Worm (Caenorhabditis elegans) whole organism, L2 larva: ENCODE results near the gene slc-46A.

ENCODE experiments used
- R02D3.7 ChIP-seq: fragments of 150-350 bp; optimal IDR thresholded peaks from 2 replicates; lab custom pipeline; 2014; ENCODE audit warnings: missing biosample characterization, missing genetic modification characterization
- aly-2 ChIP-seq: fragments of 150-350 bp; optimal IDR thresholded peaks from 2 replicates; lab custom pipeline; 2014; ENCODE audit warnings: missing biosample characterization, missing genetic modification characterization
- ama-1 ChIP-seq: fragments of 150-350 bp; optimal IDR thresholded peaks from 2 replicates; lab custom pipeline; 2018; ENCODE audit warnings: inconsistent platforms
- ceh-82 ChIP-seq: fragments of 150-350 bp; optimal IDR thresholded peaks from 2 replicates; lab custom pipeline; 2014; ENCODE audit warnings: missing biosample characterization, missing genetic modification characterization
- fos-1 ChIP-seq: fragments of 150-350 bp; optimal IDR thresholded peaks from 2 replicates; lab custom pipeline; 2014; ENCODE audit warnings: missing biosample characterization, missing genetic modification characterization
- lin-13 ChIP-seq: fragments of 150-350 bp; optimal IDR thresholded peaks from 2 replicates; lab custom pipeline; 2014; ENCODE audit warnings: missing biosample characterization, missing genetic modification reagents, missing genetic modification characterization
- mab-5 ChIP-seq: fragments of 150-350 bp; optimal IDR thresholded peaks from 2 replicates; lab custom pipeline; 2014; ENCODE audit warnings: missing biosample characterization, missing genetic modification characterization
- nhr-237 ChIP-seq: fragments of 150-350 bp; optimal IDR thresholded peaks from 2 replicates; lab custom pipeline; 2014; ENCODE audit warnings: missing biosample characterization, missing genetic modification characterization
- nhr-25 ChIP-seq: fragments of 150-350 bp; sonication (generic microtip); optimal IDR thresholded peaks from 3 replicates; lab custom pipeline; 2014; ENCODE audit warnings: missing biosample characterization, missing genetic modification characterization
- nhr-77 ChIP-seq: fragments of 150-350 bp; optimal IDR thresholded peaks from 2 replicates; lab custom pipeline; 2014; ENCODE audit warnings: missing biosample characterization, missing genetic modification characterization
- ztf-11 ChIP-seq: sonication (generic microtip); optimal IDR thresholded peaks from 2 replicates; lab custom pipeline; 2017; ENCODE audit warnings: missing biosample characterization, missing genetic modification characterization

- TF ChIP-seq nhr-25: no peak
- TF ChIP-seq nhr-237: no peak
- TF ChIP-seq ztf-11: no peak
- TF ChIP-seq ceh-82 (tag; lab: Kevin White, UChicago): no peak
- TF ChIP-seq fos-1 (tag; lab: Kevin White, UChicago): no peak
- no peak for TF ChIP-seq mab-5 (tag; lab: Kevin White, UChicago)
- no peak for TF ChIP-seq R02D3.7 (tag; lab: Kevin White, UChicago)
- TF ChIP-seq nhr-77 (tag; lab: Kevin White, UChicago): no peak
- no peak for TF ChIP-seq ama-1 (lab: Kevin White, UChicago)
- no peak for TF ChIP-seq aly-2 (tag; lab: Kevin White, UChicago)
- TF ChIP-seq lin-13 (GFP tag; lab: Kevin White, UChicago): no peak
Measured at ce11 chrIV:5273385-5273784, 45.7 kb upstream of the slc-46A start.
